Worm (Caenorhabditis elegans) whole organism, L3 larva: ENCODE results near the gene frpr-12.

Experiments
- R02D3.7 ChIP-seq: fragments of 150-350 bp; optimal IDR thresholded peaks from 2 replicates; lab custom pipeline; 2014; ENCODE audit warnings: missing biosample characterization, missing genetic modification characterization
- ZK546.5 ChIP-seq: sonication (generic microtip); optimal IDR thresholded peaks from 2 replicates; lab custom pipeline; 2017; ENCODE audit warnings: missing biosample characterization, missing genetic modification characterization
- aly-2 ChIP-seq: fragments of 150-350 bp; optimal IDR thresholded peaks from 2 replicates; lab custom pipeline; 2014; ENCODE audit warnings: missing biosample characterization, missing genetic modification characterization
- ama-1 ChIP-seq: fragments of 150-350 bp; optimal IDR thresholded peaks from 2 replicates; lab custom pipeline; 2018
- ceh-16 ChIP-seq: sonication (generic microtip); optimal IDR thresholded peaks from 2 replicates; lab custom pipeline; 2017; ENCODE audit warnings: missing biosample characterization, missing genetic modification characterization
- ceh-28 ChIP-seq: fragments of 150-350 bp; optimal IDR thresholded peaks from 2 replicates; lab custom pipeline; 2014; ENCODE audit warnings: missing biosample characterization, missing genetic modification reagents, missing genetic modification characterization
- ceh-82 ChIP-seq: fragments of 150-350 bp; optimal IDR thresholded peaks from 2 replicates; lab custom pipeline; 2014; ENCODE audit warnings: missing biosample characterization, missing genetic modification characterization
- daf-12 ChIP-seq: fragments of 150-350 bp; optimal IDR thresholded peaks from 2 replicates; lab custom pipeline; 2014; ENCODE audit warnings: missing biosample characterization, missing genetic modification reagents, missing genetic modification characterization
- egl-27 ChIP-seq: sonication (generic microtip); optimal IDR thresholded peaks from 4 replicates; lab custom pipeline; 2017; ENCODE audit warnings: missing biosample characterization, missing genetic modification reagents, missing genetic modification characterization
- egl-5 ChIP-seq: fragments of 150-350 bp; optimal IDR thresholded peaks from 2 replicates; lab custom pipeline; 2017; ENCODE audit warnings: missing biosample characterization, missing genetic modification reagents, missing genetic modification characterization, inconsistent platforms
- elt-1 ChIP-seq: fragments of 150-350 bp; optimal IDR thresholded peaks from 2 replicates; lab custom pipeline; 2014; ENCODE audit warnings: missing biosample characterization, missing genetic modification characterization
- elt-2 ChIP-seq: sonication (generic microtip); optimal IDR thresholded peaks from 2 replicates; lab custom pipeline; 2016; ENCODE audit warnings: missing genetic modification reagents, mild to moderate bottlenecking, missing genetic modification characterization, missing compliant biosample characterization
- eor-1 ChIP-seq, 2 experiments: fragments of 150-350 bp; optimal IDR thresholded peaks; 2 replicates each; lab custom pipeline; 2014 to 2018; ENCODE audit warnings: missing biosample characterization in 2 of 2, missing genetic modification characterization in 2 of 2
- fkh-2 ChIP-seq: fragments of 150-350 bp; optimal IDR thresholded peaks from 2 replicates; lab custom pipeline; 2014; ENCODE audit warnings: missing biosample characterization, missing genetic modification reagents, missing genetic modification characterization
- fos-1 ChIP-seq: fragments of 150-350 bp; optimal IDR thresholded peaks from 2 replicates; lab custom pipeline; 2014; ENCODE audit warnings: missing biosample characterization, missing genetic modification characterization
- hmg-11 ChIP-seq: sonication (generic microtip); optimal IDR thresholded peaks from 2 replicates; lab custom pipeline; 2016; ENCODE audit warnings: missing genetic modification characterization, missing compliant biosample characterization
- jun-1 ChIP-seq: fragments of 150-350 bp; optimal IDR thresholded peaks from 2 replicates; lab custom pipeline; 2014; ENCODE audit warnings: missing biosample characterization, missing genetic modification reagents, missing genetic modification characterization
- lin-15B ChIP-seq: fragments of 150-350 bp; optimal IDR thresholded peaks from 2 replicates; lab custom pipeline; 2014; ENCODE audit warnings: missing biosample characterization, missing genetic modification characterization
- lin-39 ChIP-seq: fragments of 150-350 bp; optimal IDR thresholded peaks from 2 replicates; lab custom pipeline; 2018; ENCODE audit warnings: missing biosample characterization, missing genetic modification reagents, missing genetic modification characterization
- mdl-1 ChIP-seq: fragments of 150-350 bp; optimal IDR thresholded peaks from 2 replicates; lab custom pipeline; 2014; ENCODE audit warnings: missing biosample characterization, missing genetic modification characterization
- mml-1 ChIP-seq: fragments of 150-350 bp; sonication (generic microtip); optimal IDR thresholded peaks from 3 replicates; lab custom pipeline; 2014; ENCODE audit warnings: missing biosample characterization, missing genetic modification characterization
- nfya-1 ChIP-seq: sonication (generic microtip); optimal IDR thresholded peaks from 2 replicates; lab custom pipeline; 2017; ENCODE audit warnings: missing genetic modification characterization, mild to moderate bottlenecking, missing compliant biosample characterization, antibody characterized with exemption, moderate library complexity; ENCODE audit not compliant: insufficient read depth
- nhr-11 ChIP-seq: fragments of 150-350 bp; optimal IDR thresholded peaks from 2 replicates; lab custom pipeline; 2014; ENCODE audit warnings: missing biosample characterization, missing genetic modification characterization
- nhr-12 ChIP-seq: fragments of 150-350 bp; optimal IDR thresholded peaks from 2 replicates; lab custom pipeline; 2014; ENCODE audit warnings: missing biosample characterization, missing genetic modification characterization
- nhr-28 ChIP-seq: fragments of 150-350 bp; optimal IDR thresholded peaks from 2 replicates; lab custom pipeline; 2014; ENCODE audit warnings: missing biosample characterization, missing genetic modification characterization
- nhr-43 ChIP-seq: sonication (generic microtip); optimal IDR thresholded peaks from 2 replicates; lab custom pipeline; 2016; ENCODE audit warnings: mild to moderate bottlenecking, missing genetic modification characterization, missing compliant biosample characterization; ENCODE audit not compliant: poor library complexity, severe bottlenecking
- nhr-67 ChIP-seq: fragments of 150-350 bp; optimal IDR thresholded peaks from 2 replicates; lab custom pipeline; 2014; ENCODE audit warnings: missing biosample characterization, missing genetic modification characterization
- nhr-76 ChIP-seq: fragments of 150-350 bp; sonication (generic microtip); optimal IDR thresholded peaks from 5 replicates; lab custom pipeline; 2014; ENCODE audit warnings: missing biosample characterization, missing genetic modification characterization
- nhr-77 ChIP-seq: fragments of 150-350 bp; optimal IDR thresholded peaks from 2 replicates; lab custom pipeline; 2014; ENCODE audit warnings: missing biosample characterization, missing genetic modification characterization
- pha-4 ChIP-seq: fragments of 150-350 bp; optimal IDR thresholded peaks from 2 replicates; lab custom pipeline; 2014; ENCODE audit warnings: missing biosample characterization, missing genetic modification reagents, missing genetic modification characterization
- pqm-1 ChIP-seq: fragments of 150-350 bp; optimal IDR thresholded peaks from 2 replicates; lab custom pipeline; 2017; ENCODE audit warnings: missing biosample characterization, missing genetic modification characterization, inconsistent platforms
- sea-2 ChIP-seq: fragments of 150-350 bp; sonication (generic microtip); optimal IDR thresholded peaks from 4 replicates; lab custom pipeline; 2014; ENCODE audit warnings: missing biosample characterization, missing genetic modification reagents, missing genetic modification characterization
- snpc-4 ChIP-seq: fragments of 150-350 bp; optimal IDR thresholded peaks from 2 replicates; lab custom pipeline; 2014; ENCODE audit warnings: missing biosample characterization, missing genetic modification characterization
- tbx-2 ChIP-seq: sonication (generic microtip); optimal IDR thresholded peaks from 2 replicates; lab custom pipeline; 2016; ENCODE audit warnings: mild to moderate bottlenecking, missing genetic modification characterization, missing compliant biosample characterization
- unc-39 ChIP-seq: sonication (generic microtip); optimal IDR thresholded peaks from 4 replicates; lab custom pipeline; 2017; ENCODE audit warnings: missing biosample characterization, missing genetic modification characterization
- unc-62 ChIP-seq: fragments of 150-350 bp; sonication (generic microtip); optimal IDR thresholded peaks from 4 replicates; lab custom pipeline; 2014; ENCODE audit warnings: missing biosample characterization, missing genetic modification reagents, missing genetic modification characterization
- ztf-11 ChIP-seq: fragments of 150-350 bp; optimal IDR thresholded peaks from 2 replicates; lab custom pipeline; 2014; ENCODE audit warnings: missing biosample characterization, missing genetic modification characterization

frpr-12 gene

DNA sequence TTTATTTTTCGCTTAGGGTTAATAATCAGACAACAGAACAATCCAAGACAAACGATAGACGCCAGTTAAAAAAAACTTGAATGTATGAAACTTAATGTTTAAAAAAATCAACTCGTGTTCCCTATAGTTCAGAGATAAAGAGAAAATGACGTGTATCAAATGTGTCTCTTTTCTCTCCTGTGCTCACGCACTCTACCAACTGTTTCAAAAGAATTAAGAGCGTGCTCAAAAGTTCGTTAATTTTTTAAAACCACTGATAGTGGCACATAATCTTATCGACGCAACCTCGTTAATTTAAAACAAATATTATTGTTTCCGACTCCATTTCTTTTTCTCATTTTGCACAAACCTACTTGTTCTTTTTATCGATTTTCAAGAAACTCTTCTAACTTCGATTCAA is 2.9 kb downstream of the frpr-12 start:
- no peak for TF ChIP-seq mml-1
- TF ChIP-seq nhr-67 (tag; lab: Kevin White, UChicago): no peak
- no peak for TF ChIP-seq nhr-11 (tag; lab: Kevin White, UChicago)
- TF ChIP-seq nhr-28 (tag; lab: Kevin White, UChicago): no peak
- TF ChIP-seq pqm-1 (tag; lab: Kevin White, UChicago): peak; percentile 87
- TF ChIP-seq snpc-4: no peak
- peak; percentile 93 for TF ChIP-seq elt-2 (tag; lab: Kevin White, UChicago)
- no peak for TF ChIP-seq jun-1 (tag; lab: Kevin White, UChicago)
- no peak for TF ChIP-seq fos-1 (tag; lab: Kevin White, UChicago)
- TF ChIP-seq unc-39 (tag; lab: Kevin White, UChicago): no peak
- TF ChIP-seq eor-1 (tag; optimal IDR thresholded peaks at IDR 0.05; lab: Kevin White, UChicago): no peak
- TF ChIP-seq fkh-2 (tag; lab: Kevin White, UChicago): no peak
- TF ChIP-seq sea-2 (GFP tag; lab: Kevin White, UChicago): no peak
- no peak for TF ChIP-seq lin-15B (tag; lab: Kevin White, UChicago)
- no peak for TF ChIP-seq ceh-16 (tag; lab: Kevin White, UChicago)
- peak; percentile 33 for TF ChIP-seq pha-4 (tag; lab: Kevin White, UChicago)
- peak; percentile 28 for TF ChIP-seq egl-27 (tag; lab: Kevin White, UChicago)
- TF ChIP-seq elt-1 (tag; lab: Kevin White, UChicago): no peak

DNA sequence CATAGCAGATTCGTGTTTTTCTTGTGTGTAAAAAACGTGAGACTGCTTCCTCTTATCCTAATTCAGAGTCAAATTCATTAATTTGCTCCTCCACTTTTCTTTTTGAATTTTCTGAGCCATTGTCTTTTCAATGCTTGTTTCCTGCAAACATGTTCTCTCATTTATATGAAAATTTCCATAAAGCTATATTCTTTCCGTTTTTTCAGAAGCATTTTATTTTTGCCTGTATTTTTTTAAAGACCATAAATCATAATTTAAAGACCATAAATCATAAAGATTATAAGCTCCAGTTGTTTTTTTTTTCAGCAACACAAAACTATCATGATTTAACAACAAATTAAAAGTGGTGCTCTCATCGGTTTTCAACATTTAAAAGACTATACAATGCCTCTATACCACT is 4.1 kb downstream of the frpr-12 start, which contains the start of gene frpr-11:
Gene frpr-11 (plus strand): TSS at position 301 of the 400 bp plus-strand sequence.
- no peak for TF ChIP-seq nhr-43
- TF ChIP-seq nfya-1 (tag; lab: Kevin White, UChicago): no peak
- no peak for TF ChIP-seq sea-2 (GFP tag; lab: Kevin White, UChicago)
- no peak for TF ChIP-seq fkh-2 (tag; lab: Kevin White, UChicago)
- no peak for TF ChIP-seq egl-27 (tag; lab: Kevin White, UChicago)
- no peak for TF ChIP-seq nhr-28 (tag; lab: Kevin White, UChicago)
- no peak for TF ChIP-seq aly-2 (tag; lab: Kevin White, UChicago)
- TF ChIP-seq egl-5 (tag; lab: Kevin White, UChicago): no peak
- no peak for TF ChIP-seq lin-39 (tag; lab: Kevin White, UChicago)
- TF ChIP-seq ZK546.5 (tag; lab: Kevin White, UChicago): no peak
- no peak for TF ChIP-seq pha-4 (tag; lab: Kevin White, UChicago)
- no peak for TF ChIP-seq unc-62
- TF ChIP-seq nhr-76 (tag; lab: Kevin White, UChicago): no peak
- TF ChIP-seq daf-12 (tag; lab: Kevin White, UChicago): no peak
- TF ChIP-seq, all 47 proteins: peak for 0

DNA sequence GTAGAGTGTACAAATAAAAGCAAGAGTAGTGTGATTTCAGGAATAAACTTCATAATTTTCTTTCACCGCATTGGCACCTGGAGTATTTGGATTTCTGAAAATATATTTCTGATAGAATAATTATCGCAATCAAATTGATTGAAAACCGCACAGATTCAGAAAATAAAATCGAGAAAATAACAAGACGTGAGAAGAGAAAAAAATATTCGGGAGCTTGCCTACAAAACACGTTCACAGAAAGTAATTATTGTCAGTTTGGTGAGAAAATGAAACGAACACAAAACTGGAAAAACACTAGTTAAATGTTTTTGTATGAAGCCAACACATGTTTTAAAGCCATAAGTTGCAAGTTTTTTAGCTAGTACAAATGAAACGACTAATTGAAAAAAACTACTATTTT is 11.1 kb downstream of the frpr-12 start, which contains the start of gene mod-1:
Gene mod-1 (minus strand): TSS at position 101 of the 400 bp plus-strand sequence.
- TF ChIP-seq jun-1 (tag; lab: Kevin White, UChicago) (no peak), nhr-76 (tag; lab: Kevin White, UChicago) (no peak), ceh-82 (no peak), ztf-11 (tag; lab: Kevin White, UChicago) (no peak), tbx-2 (no peak), daf-12 (tag; lab: Kevin White, UChicago) (no peak), ZK546.5 (tag; lab: Kevin White, UChicago) (no peak), ama-1 (no peak), R02D3.7 (tag; lab: Kevin White, UChicago) (no peak), sea-2 (GFP tag; lab: Kevin White, UChicago) (no peak), nhr-12 (tag; lab: Kevin White, UChicago) (no peak), mdl-1 (tag; lab: Kevin White, UChicago) (no peak), egl-27 (tag; lab: Kevin White, UChicago) (no peak), hmg-11 (no peak)

DNA sequence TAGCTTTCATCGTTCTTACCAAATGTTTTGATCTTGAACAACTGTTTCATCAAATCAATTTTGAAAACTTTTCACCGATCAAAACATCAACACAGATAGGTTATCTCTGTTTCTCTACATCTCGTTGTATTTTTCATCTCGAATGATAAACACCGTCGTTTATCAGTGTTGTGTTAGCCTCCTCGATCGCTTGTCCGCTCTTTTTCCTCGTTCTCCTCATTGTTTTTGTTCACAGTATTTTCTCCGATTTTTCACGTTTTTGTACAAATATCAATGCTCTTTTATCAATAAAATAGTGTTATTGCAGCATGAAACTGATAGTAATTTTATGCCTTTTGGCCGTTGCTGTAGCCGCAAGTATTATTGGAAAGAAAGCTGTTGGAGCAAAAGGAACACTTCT is 20.0 kb downstream of the frpr-12 start, which contains the start of gene ttr-47:
Gene ttr-47 (plus strand): TSS at position 308 of the 400 bp plus-strand sequence.
- TF ChIP-seq lin-39 (tag; lab: Kevin White, UChicago) (no peak), pha-4 (tag; lab: Kevin White, UChicago) (peak; percentile 20), pqm-1 (tag; lab: Kevin White, UChicago) (peak; percentile 36), ceh-28 (tag; lab: Kevin White, UChicago) (peak; percentile 33), nfya-1 (tag; lab: Kevin White, UChicago) (peak; percentile 25), nhr-28 (tag; lab: Kevin White, UChicago) (no peak), ceh-82 (no peak), nhr-77 (no peak), elt-2 (tag; lab: Kevin White, UChicago) (peak; percentile 65), ceh-16 (tag; lab: Kevin White, UChicago) (no peak), jun-1 (tag; lab: Kevin White, UChicago) (no peak)
